Fruit fly (Drosophila melanogaster): Measurements from ENCODE around the gene CG4558.
A peak's percentile ranks its signal among the peaks of the same experiment; 100 is the strongest.

The CG4558 gene

dm6 chrX:6874918-6875454 is 25.4 kb downstream of the CG4558 start (continued):
- TF ChIP-seq CG31441 (GFP tag; IDR thresholded peaks at IDR 0.05) (peak; percentile 25; the same call in 1 of the 2 replicates), CG12769 (tag; optimal IDR thresholded peaks at IDR 0.05) (peak; percentile 18), CG7839 (tag; optimal IDR thresholded peaks at IDR 0.05) (peak; percentile 32), Bdp1 (GFP tag; optimal IDR thresholded peaks at IDR 0.05) (no peak), Hr51 (GFP tag; optimal IDR thresholded peaks at IDR 0.05) (peak in 1 of 2 experiments; percentile 33), Opbp (GFP tag; IDR thresholded peaks at IDR 0.05; ENCODE audit: partially characterized antibody) (no peak), CG12391 (tag; optimal IDR thresholded peaks at IDR 0.05) (peak; percentile 28), kay (GFP tag; optimal IDR thresholded peaks at IDR 0.05) (no peak), BEAF-32 (GFP tag; optimal IDR thresholded peaks at IDR 0.05) (no peak), CG9932 (GFP tag; IDR thresholded peaks at IDR 0.05) (no peak), Scr (GFP tag; IDR thresholded peaks at IDR 0.05; ENCODE audit: partially characterized antibody) (no peak), sug (tag; optimal IDR thresholded peaks at IDR 0.05) (no peak), CG14014 (GFP tag; IDR thresholded peaks at IDR 0.05) (no peak), CG7357 (GFP tag; IDR thresholded peaks at IDR 0.05) (no peak), Xrp1 (GFP tag; IDR thresholded peaks at IDR 0.05) (no peak), Drgx (GFP tag; IDR thresholded peaks at IDR 0.05) (no peak), CG34422 (GFP tag; IDR thresholded peaks at IDR 0.05) (no peak), tna (GFP tag; IDR thresholded peaks at IDR 0.05; ENCODE audit: partially characterized antibody) (no peak), Fer3 (tag; optimal IDR thresholded peaks at IDR 0.05) (no peak), Atf3 (GFP tag; optimal IDR thresholded peaks at IDR 0.05) (no peak), NK7.1 (GFP tag; optimal IDR thresholded peaks at IDR 0.05) (no peak), slbo (GFP tag; IDR thresholded peaks at IDR 0.05) (0 out of 2 replicates have a peak, but pooled peaks have one; percentile 13), Dbx (GFP tag; IDR thresholded peaks at IDR 0.05) (no peak), Bteb2 (GFP tag; optimal IDR thresholded peaks at IDR 0.05) (no peak), scrt (GFP tag; optimal IDR thresholded peaks at IDR 0.05) (no peak), zfh1 (GFP tag; IDR thresholded peaks at IDR 0.05) (no peak), ftz-f1 (GFP tag; optimal IDR thresholded peaks at IDR 0.05) (no peak), B-H2 (GFP tag; optimal IDR thresholded peaks at IDR 0.05) (no peak), maf-S (GFP tag; optimal IDR thresholded peaks at IDR 0.05) (no peak), CG13424 (tag; optimal IDR thresholded peaks at IDR 0.05) (peak; percentile 4), bcd (GFP tag; optimal IDR thresholded peaks at IDR 0.05) (no peak), CG9817 (tag; optimal IDR thresholded peaks at IDR 0.05) (no peak), CG12104 (GFP tag; optimal IDR thresholded peaks at IDR 0.05) (no peak), CG14710 (tag; optimal IDR thresholded peaks at IDR 0.05) (no peak), Usf (GFP tag; optimal IDR thresholded peaks at IDR 0.05) (no peak), CG12942 (GFP tag; optimal IDR thresholded peaks at IDR 0.05) (no peak), Nf-YB (GFP tag; optimal IDR thresholded peaks at IDR 0.05) (peak; percentile 13), ERR (GFP tag; optimal IDR thresholded peaks at IDR 0.05) (no peak), gem (tag; optimal IDR thresholded peaks at IDR 0.05) (peak; percentile 39), gcm2 (GFP tag; optimal IDR thresholded peaks at IDR 0.05) (no peak), CG11504 (tag; optimal IDR thresholded peaks at IDR 0.05) (peak; percentile 39), row (GFP tag; IDR thresholded peaks at IDR 0.05) (peak; percentile 12; the same call in 1 of the 3 replicates), CG11695 (GFP tag; IDR thresholded peaks at IDR 0.05) (0 out of 3 replicates have a peak, but pooled peaks have one; percentile 36), CG2712 (tag; optimal IDR thresholded peaks at IDR 0.05) (peak; percentile 35), CG17829 (tag; optimal IDR thresholded peaks at IDR 0.05) (peak; percentile 15), unpg (GFP tag; optimal IDR thresholded peaks at IDR 0.05) (peak; percentile 29), crol (GFP tag; IDR thresholded peaks at IDR 0.05) (peak; percentile 70), bigmax (GFP tag; optimal IDR thresholded peaks at IDR 0.05) (no peak)

Measured in whole organism, embryonic.